Fruit fly (Drosophila melanogaster) whole organism, embryonic: ENCODE data around the gene CG13481.
A peak's percentile ranks its signal among the peaks of the same experiment; 100 is the strongest.

Experiments used
- Atf-2 ChIP-seq: fragments of 200-800 bp; sonication (Bioruptor generic); optimal IDR thresholded peaks from 2 replicates; lab custom pipeline; 2016; ENCODE audit warnings: missing biosample characterization, missing genetic modification characterization
- Bteb2 ChIP-seq: fragments of 200-800 bp; sonication (Bioruptor generic); optimal IDR thresholded peaks from 2 replicates; lab custom pipeline; 2016; ENCODE audit warnings: missing biosample characterization, missing genetic modification characterization
- CG1024 ChIP-seq: fragments of 200-800 bp; sonication (Bioruptor generic); IDR thresholded peaks from 2 replicates; pipeline ENCODE4 v1.3.6; 2022; ENCODE audit warnings: missing biosample characterization, missing genetic modification characterization
- CG10366 ChIP-seq: fragments of 200-800 bp; sonication (Bioruptor generic); IDR thresholded peaks from 2 replicates; pipeline ENCODE4 v1.3.6; 2022; ENCODE audit warnings: missing biosample characterization, missing genetic modification characterization
- CG11093 ChIP-seq: fragments of 200-800 bp; sonication (Bioruptor generic); IDR thresholded peaks from 3 replicates; pipeline ENCODE4 v1.3.6; 2022; ENCODE audit warnings: missing biosample characterization, missing genetic modification characterization
- CG12299 ChIP-seq: fragments of 200-800 bp; sonication (Bioruptor generic); optimal IDR thresholded peaks from 2 replicates; lab custom pipeline; 2018; ENCODE audit warnings: missing biosample characterization, mild to moderate bottlenecking, missing genetic modification characterization
- CG13287 ChIP-seq: fragments of 200-800 bp; sonication (Bioruptor generic); IDR thresholded peaks from 2 replicates; pipeline ENCODE4 v1.3.6; 2022; ENCODE audit warnings: missing biosample characterization, missing genetic modification characterization; ENCODE audit not compliant: partially characterized antibody
- CG1647 ChIP-seq: fragments of 200-800 bp; sonication (Bioruptor generic); optimal IDR thresholded peaks from 3 replicates; lab custom pipeline; 2016; ENCODE audit warnings: missing biosample characterization, missing genetic modification characterization
- CG16813 ChIP-seq: fragments of 200-800 bp; sonication (Bioruptor generic); IDR thresholded peaks from 3 replicates; pipeline ENCODE4 v1.3.6; 2022; ENCODE audit warnings: missing biosample characterization, missing genetic modification characterization; ENCODE audit not compliant: partially characterized antibody
- CG1832 ChIP-seq: fragments of 200-800 bp; sonication (Bioruptor generic); optimal IDR thresholded peaks from 2 replicates; lab custom pipeline; 2017; ENCODE audit warnings: missing biosample characterization, mild to moderate bottlenecking, missing genetic modification characterization, inconsistent platforms
- CG2202 ChIP-seq: fragments of 200-800 bp; sonication (Bioruptor generic); optimal IDR thresholded peaks from 2 replicates; lab custom pipeline; 2018; ENCODE audit warnings: missing biosample characterization, mild to moderate bottlenecking, missing genetic modification characterization
- CG33213 ChIP-seq: fragments of 200-800 bp; sonication (Bioruptor generic); optimal IDR thresholded peaks from 3 replicates; lab custom pipeline; 2016; ENCODE audit warnings: missing biosample characterization, missing genetic modification characterization
- CG5245 ChIP-seq: fragments of 200-800 bp; sonication (Bioruptor generic); optimal IDR thresholded peaks from 3 replicates; lab custom pipeline; 2016; ENCODE audit warnings: missing biosample characterization, missing genetic modification characterization
- CG6813 ChIP-seq: fragments of 200-800 bp; sonication (Bioruptor generic); optimal IDR thresholded peaks from 2 replicates; lab custom pipeline; 2017; ENCODE audit warnings: missing biosample characterization, missing genetic modification characterization, mild to moderate bottlenecking, moderate library complexity, missing genetic modification reagents
- CG7357 ChIP-seq: fragments of 200-800 bp; sonication (Bioruptor generic); IDR thresholded peaks from 3 replicates; pipeline ENCODE4 v1.3.6; 2022; ENCODE audit warnings: missing biosample characterization, missing genetic modification characterization
- CG7786 ChIP-seq: fragments of 200-800 bp; sonication (Bioruptor generic); optimal IDR thresholded peaks from 2 replicates; lab custom pipeline; 2016; ENCODE audit warnings: missing biosample characterization, missing genetic modification characterization
- CG9797 ChIP-seq: fragments of 200-800 bp; sonication (Bioruptor generic); optimal IDR thresholded peaks from 3 replicates; lab custom pipeline; 2018; ENCODE audit warnings: missing biosample characterization, mild to moderate bottlenecking, missing genetic modification characterization
- Camta ChIP-seq: fragments of 200-800 bp; sonication (Bioruptor generic); optimal IDR thresholded peaks from 2 replicates; lab custom pipeline; 2016; ENCODE audit warnings: missing biosample characterization, missing genetic modification characterization
- Dbx ChIP-seq: fragments of 200-800 bp; sonication (Bioruptor generic); IDR thresholded peaks from 3 replicates; pipeline ENCODE4 v1.3.6; 2022; ENCODE audit warnings: missing biosample characterization, missing genetic modification characterization
- ERR ChIP-seq: fragments of 200-800 bp; sonication (Bioruptor generic); optimal IDR thresholded peaks from 2 replicates; lab custom pipeline; 2016; ENCODE audit warnings: missing biosample characterization, missing genetic modification characterization
- GATAe ChIP-seq: fragments of 200-800 bp; sonication (Bioruptor generic); conservative IDR thresholded peaks from 2 replicates; pipeline ENCODE4 v1.3.6; 2022; ENCODE audit warnings: missing biosample characterization, missing genetic modification characterization
- Hey ChIP-seq: fragments of 200-800 bp; sonication (Bioruptor generic); optimal IDR thresholded peaks from 3 replicates; lab custom pipeline; 2018; ENCODE audit warnings: missing biosample characterization, mild to moderate bottlenecking, missing genetic modification characterization
- Hr78 ChIP-seq, 2 experiments: fragments of 200-800 bp in 1 of 2; fragments of >200 bp in 1 of 2; sonication (Bioruptor generic) in 1 of 2; optimal IDR thresholded peaks; 2 replicates each; lab custom pipeline; 2017 to 2019; ENCODE audit warnings: missing biosample characterization in 2 of 2, missing genetic modification characterization in 2 of 2, mild to moderate bottlenecking in 1 of 2, moderate library complexity in 1 of 2
- MESR4 ChIP-seq: fragments of 200-800 bp; sonication (Bioruptor generic); optimal IDR thresholded peaks from 2 replicates; lab custom pipeline; 2018; ENCODE audit warnings: missing biosample characterization, mild to moderate bottlenecking, missing genetic modification characterization, moderate library complexity
- NK7.1 ChIP-seq: fragments of 200-800 bp; sonication (Bioruptor generic); optimal IDR thresholded peaks from 3 replicates; lab custom pipeline; 2016; ENCODE audit warnings: missing biosample characterization, missing genetic modification characterization
- Opbp ChIP-seq: fragments of 200-800 bp; sonication (Bioruptor generic); IDR thresholded peaks from 3 replicates; pipeline ENCODE4 v1.3.6; 2022; ENCODE audit warnings: missing biosample characterization, missing genetic modification characterization; ENCODE audit not compliant: partially characterized antibody
- aop ChIP-seq: fragments of 200-800 bp; sonication (Bioruptor generic); IDR thresholded peaks from 2 replicates; pipeline ENCODE4 v1.3.6; 2022; ENCODE audit warnings: missing biosample characterization, missing genetic modification characterization
- bab2 ChIP-seq: fragments of 200-800 bp; sonication (Bioruptor generic); optimal IDR thresholded peaks from 2 replicates; lab custom pipeline; 2016; ENCODE audit warnings: missing biosample characterization, missing genetic modification characterization
- cad ChIP-seq: fragments of >200 bp; optimal IDR thresholded peaks from 2 replicates; lab custom pipeline; 2017; ENCODE audit warnings: missing biosample characterization, missing genetic modification characterization
- chn ChIP-seq: fragments of 200-800 bp; sonication (Bioruptor generic); optimal IDR thresholded peaks from 2 replicates; lab custom pipeline; 2016; ENCODE audit warnings: missing biosample characterization, missing genetic modification characterization
- crp ChIP-seq, 2 experiments: fragments of 200-800 bp; sonication (Bioruptor generic); optimal IDR thresholded peaks; 2 replicates in 1 of 2; 3 replicates in 1 of 2; lab custom pipeline; 2017; ENCODE audit warnings: missing biosample characterization in 2 of 2, missing genetic modification characterization in 2 of 2, mild to moderate bottlenecking in 1 of 2, moderate library complexity in 1 of 2
- esg ChIP-seq: fragments of 200-800 bp; sonication (Bioruptor generic); conservative IDR thresholded peaks from 2 replicates; pipeline ENCODE4 v1.3.6; 2022; ENCODE audit warnings: missing biosample characterization, missing genetic modification characterization
- gro ChIP-seq: fragments of 200-800 bp; sonication (Bioruptor generic); optimal IDR thresholded peaks from 2 replicates; lab custom pipeline; 2016; ENCODE audit warnings: missing biosample characterization, missing genetic modification characterization
- hb ChIP-seq: fragments of 200-800 bp; sonication (Bioruptor generic); IDR thresholded peaks from 3 replicates; pipeline ENCODE4 v1.3.6; 2022; ENCODE audit warnings: missing biosample characterization, missing genetic modification characterization; ENCODE audit not compliant: partially characterized antibody
- her ChIP-seq: fragments of 200-800 bp; sonication (Bioruptor generic); optimal IDR thresholded peaks from 2 replicates; lab custom pipeline; 2016; ENCODE audit warnings: missing biosample characterization, missing genetic modification characterization
- hth ChIP-seq: fragments of >200 bp; optimal IDR thresholded peaks from 2 replicates; lab custom pipeline; 2017; ENCODE audit warnings: inconsistent platforms
- klu ChIP-seq: fragments of 200-800 bp; sonication (Bioruptor generic); IDR thresholded peaks from 2 replicates; pipeline ENCODE4 v1.3.6; 2022; ENCODE audit warnings: missing biosample characterization, missing genetic modification characterization
- mld ChIP-seq: fragments of 200-800 bp; sonication (Bioruptor generic); IDR thresholded peaks from 3 replicates; pipeline ENCODE4 v1.3.6; 2022; ENCODE audit warnings: missing biosample characterization, missing genetic modification characterization; ENCODE audit not compliant: partially characterized antibody
- nau ChIP-seq: fragments of 200-800 bp; sonication (Bioruptor generic); optimal IDR thresholded peaks from 3 replicates; lab custom pipeline; 2017; ENCODE audit warnings: missing biosample characterization, mild to moderate bottlenecking, missing genetic modification characterization, missing genetic modification reagents
- nerfin-2 ChIP-seq: fragments of 200-800 bp; sonication (Bioruptor generic); IDR thresholded peaks from 2 replicates; pipeline ENCODE4 v1.3.6; 2022; ENCODE audit warnings: missing biosample characterization, missing genetic modification characterization; ENCODE audit not compliant: partially characterized antibody
- odd ChIP-seq: fragments of 200-800 bp; sonication (Bioruptor generic); optimal IDR thresholded peaks from 2 replicates; lab custom pipeline; 2017; ENCODE audit warnings: missing biosample characterization, mild to moderate bottlenecking, missing genetic modification characterization
- peb ChIP-seq: fragments of 200-800 bp; sonication (Bioruptor generic); IDR thresholded peaks from 2 replicates; pipeline ENCODE4 v1.3.6; 2022; ENCODE audit warnings: missing biosample characterization, missing genetic modification characterization
- sens-2 ChIP-seq: fragments of 200-800 bp; sonication (Bioruptor generic); IDR thresholded peaks from 2 replicates; pipeline ENCODE4 v1.3.6; 2022; ENCODE audit warnings: missing biosample characterization, missing genetic modification characterization
- sima ChIP-seq: fragments of 200-800 bp; sonication (Bioruptor generic); optimal IDR thresholded peaks from 2 replicates; lab custom pipeline; 2016; ENCODE audit warnings: missing biosample characterization, missing genetic modification characterization
- sisA ChIP-seq: fragments of 200-800 bp; sonication (Bioruptor generic); IDR thresholded peaks from 2 replicates; pipeline ENCODE4 v1.3.6; 2022; ENCODE audit warnings: missing biosample characterization, missing genetic modification characterization
- stwl ChIP-seq: fragments of 200-800 bp; sonication (Bioruptor generic); optimal IDR thresholded peaks from 3 replicates; lab custom pipeline; 2018; ENCODE audit warnings: missing biosample characterization, mild to moderate bottlenecking, missing genetic modification characterization, moderate library complexity
- tio ChIP-seq: fragments of 200-800 bp; sonication (Bioruptor generic); optimal IDR thresholded peaks from 2 replicates; lab custom pipeline; 2017; ENCODE audit warnings: missing biosample characterization, missing genetic modification characterization, inconsistent platforms
- vfl ChIP-seq: fragments of 200-800 bp; sonication (Bioruptor generic); optimal IDR thresholded peaks from 2 replicates; lab custom pipeline; 2016; ENCODE audit warnings: missing biosample characterization, missing genetic modification characterization
- z ChIP-seq: fragments of 200-800 bp; sonication (Bioruptor generic); IDR thresholded peaks from 3 replicates; pipeline ENCODE4 v1.3.6; 2022; ENCODE audit warnings: missing biosample characterization, missing genetic modification characterization

CG13481 gene

dm6 chr3L:14409419-14410145 is 40.1 kb upstream of the CG13481 start, which contains the start of gene stwl (continued):
- TF ChIP-seq stwl (tag; lab: Kevin White, UChicago) (peak; percentile 100), cad (GFP tag; lab: Kevin White, UChicago) (no peak), CG1832 (GFP tag; lab: Kevin White, UChicago) (peak; percentile 75), gro (GFP tag; lab: Kevin White, UChicago) (no peak), bab2 (GFP tag; lab: Kevin White, UChicago) (peak; percentile 47), CG1024 (GFP tag; lab: Robert Waterston, UW) (peak; percentile 67), Hr78 (GFP tag; optimal IDR thresholded peaks at IDR 0.05; lab: Kevin White, UChicago) (no peak), mld (GFP tag; lab: Robert Waterston, UW) (peak; percentile 71), esg (GFP tag; lab: Robert Waterston, UW) (peak; percentile 5; the same call in 1 of the 2 replicates), MESR4 (GFP tag; lab: Kevin White, UChicago) (peak; percentile 52), CG9797 (peak; percentile 31), sisA (GFP tag; lab: Robert Waterston, UW) (peak; percentile 57), nau (GFP tag; lab: Kevin White, UChicago) (no peak), GATAe (no peak), Dbx (peak; percentile 78), aop (no peak), CG33213 (GFP tag; lab: Kevin White, UChicago) (peak; percentile 94), peb (GFP tag; lab: Robert Waterston, UW) (no peak), Bteb2 (GFP tag; lab: Kevin White, UChicago) (peak; percentile 30), ERR (GFP tag; lab: Kevin White, UChicago) (peak; percentile 1), hb (peak; percentile 62; the same call in 2 of the 3 replicates), CG16813 (GFP tag; lab: Robert Waterston, UW) (peak; percentile 84), CG7786 (GFP tag; lab: Kevin White, UChicago) (peak; percentile 43), CG6813 (GFP tag; lab: Kevin White, UChicago) (no peak), hth (lab: Kevin White, UChicago) (no peak), CG5245 (GFP tag; lab: Kevin White, UChicago) (peak; percentile 2), Hey (tag; lab: Kevin White, UChicago) (no peak), nerfin-2 (peak; percentile 43; the same call in 1 of the 2 replicates), Opbp (GFP tag; lab: Robert Waterston, UW) (peak; percentile 85), crp (GFP tag; optimal IDR thresholded peaks at IDR 0.05; lab: Kevin White, UChicago) (peak in 1 of 2 experiments; percentile 74), odd (GFP tag; lab: Kevin White, UChicago) (no peak), CG1647 (GFP tag; lab: Kevin White, UChicago) (peak; percentile 13), klu (GFP tag; lab: Robert Waterston, UW) (peak; percentile 37), CG2202 (no peak), sens-2 (no peak), CG13287 (GFP tag; lab: Robert Waterston, UW) (peak; percentile 83), CG12299 (no peak), Camta (GFP tag; lab: Kevin White, UChicago) (peak; percentile 44), z (GFP tag; lab: Robert Waterston, UW) (peak; percentile 31; the same call in 1 of the 3 replicates), chn (GFP tag; lab: Kevin White, UChicago) (peak; percentile 52), sima (no peak), CG10366 (no peak), CG7357 (GFP tag; lab: Robert Waterston, UW) (peak; percentile 52; the same call in 1 of the 3 replicates), CG11093 (GFP tag; lab: Robert Waterston, UW) (peak; percentile 47), her (GFP tag; lab: Kevin White, UChicago) (peak; percentile 61), vfl (GFP tag; lab: Kevin White, UChicago) (peak; percentile 47), tio (no peak), Atf-2 (GFP tag; lab: Kevin White, UChicago) (no peak), NK7.1 (GFP tag; lab: Kevin White, UChicago) (peak; percentile 25)
